Worm (Caenorhabditis elegans): ENCODE measurements around the gene Y57G11B.6.

The Y57G11B.6 gene

ce11 chrIV:14505066-14505465 lies 49.6 kb downstream of the Y57G11B.6 start, which contains the start of gene tag-273:
tag-273 (minus strand) TSS chrIV:14505166.
- TF ChIP-seq blmp-1 (tag; optimal IDR thresholded peaks at IDR 0.05): no peak
- no peak for TF ChIP-seq nhr-12 (tag; optimal IDR thresholded peaks at IDR 0.05)
- TF ChIP-seq ham-2 (GFP tag; optimal IDR thresholded peaks at IDR 0.05): no peak
- TF ChIP-seq lin-13 (tag; optimal IDR thresholded peaks at IDR 0.05): no peak
- no peak for TF ChIP-seq elt-1 (tag; optimal IDR thresholded peaks at IDR 0.05; ENCODE audit: borderline replicate concordance, insufficient read depth)
- no peak for TF ChIP-seq unc-39 (tag; optimal IDR thresholded peaks at IDR 0.05)
- no peak for TF ChIP-seq unc-62 (GFP tag; optimal IDR thresholded peaks at IDR 0.05)
- TF ChIP-seq flh-1 (GFP tag; optimal IDR thresholded peaks at IDR 0.05): no peak
- TF ChIP-seq mls-2 (tag; optimal IDR thresholded peaks at IDR 0.05): no peak
- no peak for TF ChIP-seq ztf-11 (tag; optimal IDR thresholded peaks at IDR 0.05)
- no peak for TF ChIP-seq unc-120 (tag; optimal IDR thresholded peaks at IDR 0.05; ENCODE audit: poor library complexity, severe bottlenecking)
- TF ChIP-seq nhr-28 (tag; optimal IDR thresholded peaks at IDR 0.05): no peak
- TF ChIP-seq M03D4.4 (tag; optimal IDR thresholded peaks at IDR 0.05): no peak
- no peak for TF ChIP-seq bed-3 (GFP tag; optimal IDR thresholded peaks at IDR 0.05)
- TF ChIP-seq zip-8 (tag; optimal IDR thresholded peaks at IDR 0.05): no peak
- no peak for TF ChIP-seq tbx-8 (GFP tag; optimal IDR thresholded peaks at IDR 0.05)
